Worm (Caenorhabditis elegans): ENCODE results near the gene ins-2.

ce11 chrII:5969303-5969702, 19.0 kb upstream of the ins-2 start, which contains the start of gene B0034.4:
- no peak for TF ChIP-seq ama-1 (optimal IDR thresholded peaks at IDR 0.05)
- TF ChIP-seq tbx-37 (GFP tag; conservative IDR thresholded peaks at IDR 0.05) = no peak
- no peak for TF ChIP-seq sea-1 (GFP tag; conservative IDR thresholded peaks at IDR 0.05)
- no peak for TF ChIP-seq tra-4 (tag; optimal IDR thresholded peaks at IDR 0.05)
- TF ChIP-seq aly-1 (tag; optimal IDR thresholded peaks at IDR 0.05) = no peak
- no peak for TF ChIP-seq hmg-4 (GFP tag; optimal IDR thresholded peaks at IDR 0.05)
- no peak for TF ChIP-seq F13C5.2 (tag; optimal IDR thresholded peaks at IDR 0.05)
- no peak for TF ChIP-seq hmbx-1 (tag; optimal IDR thresholded peaks at IDR 0.05)

Data from whole organism, early embryonic.